Fruit fly (Drosophila melanogaster): Measurements from ENCODE around the gene AP-1mu.

AP-1mu gene

dm6 chr3R:9533181-9534124, 25.9 kb downstream of the AP-1mu start (continued):
- TF ChIP-seq Eip93F (GFP tag; optimal IDR thresholded peaks at IDR 0.05) = peak; percentile 68
- peak; percentile 89 for TF ChIP-seq eg (GFP tag; IDR thresholded peaks at IDR 0.05)
- peak; percentile 98 for TF ChIP-seq fd59A (GFP tag; optimal IDR thresholded peaks at IDR 0.05)
- peak; percentile 96 for TF ChIP-seq OdsH (GFP tag; optimal IDR thresholded peaks at IDR 0.05)
- TF ChIP-seq vri (GFP tag; optimal IDR thresholded peaks at IDR 0.05) = peak; percentile 84
- TF ChIP-seq CG8319 (GFP tag; optimal IDR thresholded peaks at IDR 0.05) = peak; percentile 94
- TF ChIP-seq CG10631 (GFP tag; optimal IDR thresholded peaks at IDR 0.05) = peak; percentile 98
- peak; percentile 96 for TF ChIP-seq CG34406 (GFP tag; optimal IDR thresholded peaks at IDR 0.05)
- peak; percentile 90 for TF ChIP-seq CG6854 (GFP tag; optimal IDR thresholded peaks at IDR 0.05)
- peak; percentile 95 for TF ChIP-seq CG16779 (tag; optimal IDR thresholded peaks at IDR 0.05)
- peak; percentile 97 for TF ChIP-seq acj6 (GFP tag; optimal IDR thresholded peaks at IDR 0.05)
- peak; percentile 96 for TF ChIP-seq Hr39 (GFP tag; optimal IDR thresholded peaks at IDR 0.05)
- TF ChIP-seq CG6276 (GFP tag; optimal IDR thresholded peaks at IDR 0.05) = peak; percentile 99
- TF ChIP-seq topi (GFP tag; optimal IDR thresholded peaks at IDR 0.05) = peak; percentile 98
- peak; percentile 98 for TF ChIP-seq Sox14 (GFP tag; optimal IDR thresholded peaks at IDR 0.05)
- TF ChIP-seq CG1621 (tag; optimal IDR thresholded peaks at IDR 0.05) = peak; percentile 91
- TF ChIP-seq Smox (GFP tag; optimal IDR thresholded peaks at IDR 0.05) = peak; percentile 97
- peak; percentile 92 for TF ChIP-seq Blimp-1 (GFP tag; optimal IDR thresholded peaks at IDR 0.05)
- TF ChIP-seq ss (GFP tag; optimal IDR thresholded peaks at IDR 0.05) = peak; percentile 94 to 98
- peak; percentile 96 for TF ChIP-seq CG11762 (GFP tag; optimal IDR thresholded peaks at IDR 0.05; ENCODE audit: insufficient read depth)
- TF ChIP-seq svp (GFP tag) = peak; percentile 99
- peak; percentile 95 for TF ChIP-seq CG10669 (GFP tag; optimal IDR thresholded peaks at IDR 0.05)
- TF ChIP-seq Eip78C (GFP tag) = peak; percentile 100
- peak; percentile 97 for TF ChIP-seq CG3919 (GFP tag; optimal IDR thresholded peaks at IDR 0.05)
- TF ChIP-seq CG8119 (GFP tag; IDR thresholded peaks at IDR 0.05) = peak; percentile 95
- peak; percentile 95 for TF ChIP-seq Ets21C (GFP tag; optimal IDR thresholded peaks at IDR 0.05)

- TF ChIP-seq OdsH (GFP tag; optimal IDR thresholded peaks at IDR 0.05) (no peak), fd59A (GFP tag; optimal IDR thresholded peaks at IDR 0.05) (no peak), Hr39 (GFP tag; optimal IDR thresholded peaks at IDR 0.05) (no peak), CG3032 (tag; optimal IDR thresholded peaks at IDR 0.05) (no peak), Ets21C (GFP tag; optimal IDR thresholded peaks at IDR 0.05) (no peak)
Observed at dm6 chr3R:9532437-9533180, 26.7 kb downstream of the AP-1mu start, which contains the start of gene by. TSS of gene by (minus strand) at chr3R:9533011.

dm6 chr3R:9529913-9530312, 29.4 kb downstream of the AP-1mu start:
- no peak for TF ChIP-seq CG3032 (tag; optimal IDR thresholded peaks at IDR 0.05)
- TF ChIP-seq fkh (GFP tag; optimal IDR thresholded peaks at IDR 0.05) = peak; percentile 74

DNA sequence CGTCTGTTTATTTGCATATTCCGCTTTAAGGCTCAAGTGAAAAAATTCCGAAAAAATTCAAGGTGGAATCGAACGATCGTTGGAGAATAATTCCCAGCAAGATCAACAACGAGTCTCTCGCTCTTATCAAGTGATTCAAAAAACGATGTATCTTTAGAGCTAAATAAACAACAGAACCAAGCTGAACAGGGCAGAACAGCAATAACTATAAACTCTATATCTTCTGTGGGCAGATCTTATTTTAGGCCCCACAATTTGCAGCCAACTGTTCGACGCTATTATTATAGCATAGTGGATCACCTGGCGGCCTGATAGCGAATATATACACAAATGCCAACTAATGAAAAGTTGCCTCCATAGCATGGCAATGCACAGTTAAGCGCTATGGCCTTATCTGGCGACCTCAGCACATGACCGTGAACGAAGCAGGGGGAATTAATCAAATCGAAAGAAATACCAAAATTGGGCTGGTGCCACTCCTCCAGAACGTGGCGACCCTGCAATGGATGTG, 29.9 kb downstream of the AP-1mu start:
- TF ChIP-seq svp (GFP tag) (peak; percentile 50), pdm3 (GFP tag; optimal IDR thresholded peaks at IDR 0.05) (no peak), dsx (GFP tag; optimal IDR thresholded peaks at IDR 0.05; ENCODE audit: poor library complexity, severe bottlenecking) (no peak), fkh (GFP tag; optimal IDR thresholded peaks at IDR 0.05) (peak; percentile 62)
